Worm (Caenorhabditis elegans) whole organism, early embryonic: ENCODE results near the gene Y37E11B.2.

Source experiments
- ama-1 ChIP-seq: fragments of 150-350 bp; optimal IDR thresholded peaks from 2 replicates; lab custom pipeline; 2014
- flt-1 ChIP-seq: fragments of 200-800 bp; sonication (Bioruptor generic); IDR thresholded peaks from 2 replicates; pipeline ENCODE4 v1.3.6; 2022; ENCODE audit warnings: missing genetic modification characterization, missing compliant biosample characterization
- hnd-1 ChIP-seq: sonication (generic microtip); optimal IDR thresholded peaks from 2 replicates; lab custom pipeline; 2016; ENCODE audit warnings: missing genetic modification characterization, missing compliant biosample characterization
- tra-4 ChIP-seq: sonication (generic microtip); optimal IDR thresholded peaks from 2 replicates; lab custom pipeline; 2017; ENCODE audit warnings: missing genetic modification characterization, missing compliant biosample characterization

- TF ChIP-seq ama-1 (lab: Kevin White, UChicago) (no peak), hnd-1 (tag; lab: Kevin White, UChicago) (no peak), tra-4 (tag; lab: Kevin White, UChicago) (no peak), flt-1 (no peak)
Measured at ce11 chrIV:3626447-3626846, 48.2 kb downstream of the Y37E11B.2 start.
